Worm (Caenorhabditis elegans) whole organism, young adult: Measurements from ENCODE around the gene M18.6.

Experiments
- B0019.2 ChIP-seq: fragments of 200-800 bp; sonication (Bioruptor generic); conservative IDR thresholded peaks from 2 replicates; pipeline ENCODE4 v1.3.6; 2022; ENCODE audit warnings: missing genetic modification reagents, missing genetic modification characterization, missing compliant biosample characterization
- B0035.1 ChIP-seq: sonication (generic microtip); optimal IDR thresholded peaks from 2 replicates; lab custom pipeline; 2016; ENCODE audit warnings: missing genetic modification characterization, mild to moderate bottlenecking, missing compliant biosample characterization, missing genotype, missing genetic modification reagents
- B0336.3 ChIP-seq: fragments of 200-800 bp; sonication (Bioruptor generic); IDR thresholded peaks from 2 replicates; pipeline ENCODE4 v1.3.6; 2022; ENCODE audit warnings: missing genetic modification characterization, missing compliant biosample characterization
- C06A6.2 ChIP-seq: fragments of 200-800 bp; sonication (Bioruptor generic); conservative IDR thresholded peaks from 2 replicates; pipeline ENCODE4 v1.3.6; 2022; ENCODE audit warnings: missing genetic modification characterization, missing compliant biosample characterization
- C17E4.6 ChIP-seq: fragments of 200-800 bp; sonication (Bioruptor generic); IDR thresholded peaks from 2 replicates; pipeline ENCODE4 v1.3.6; 2022; ENCODE audit warnings: missing genetic modification reagents, missing genetic modification characterization, missing compliant biosample characterization
- F33H1.4 ChIP-seq: fragments of 200-800 bp; sonication (Bioruptor generic); IDR thresholded peaks from 2 replicates; pipeline ENCODE4 v1.3.6; 2022; ENCODE audit warnings: missing genetic modification reagents, missing genetic modification characterization, missing compliant biosample characterization
- F52B5.7 ChIP-seq: sonication (generic microtip); optimal IDR thresholded peaks from 2 replicates; lab custom pipeline; 2016; ENCODE audit warnings: mild to moderate bottlenecking, missing genetic modification characterization, missing compliant biosample characterization
- T07F8.4 ChIP-seq: sonication (generic microtip); optimal IDR thresholded peaks from 2 replicates; lab custom pipeline; 2016; ENCODE audit warnings: mild to moderate bottlenecking, missing genetic modification characterization, moderate library complexity, missing compliant biosample characterization
- Y79H2A.3 ChIP-seq: fragments of 200-800 bp; sonication (Bioruptor generic); conservative IDR thresholded peaks from 2 replicates; pipeline ENCODE4 v1.3.6; 2022; ENCODE audit warnings: missing genetic modification reagents, missing genetic modification characterization, missing compliant biosample characterization
- ZK185.1 ChIP-seq: sonication (generic microtip); optimal IDR thresholded peaks from 2 replicates; lab custom pipeline; 2016; ENCODE audit warnings: mild to moderate bottlenecking, missing genetic modification characterization, missing compliant biosample characterization; ENCODE audit not compliant: poor library complexity, severe bottlenecking
- akir-1 ChIP-seq: fragments of 200-800 bp; sonication (Bioruptor generic); optimal IDR thresholded peaks from 2 replicates; lab custom pipeline; 2018; ENCODE audit warnings: mild to moderate bottlenecking, missing genetic modification characterization, moderate library complexity, missing compliant biosample characterization
- ama-1 ChIP-seq, 3 experiments: fragments of 150-350 bp in 1 of 3; sonication (generic microtip) in 2 of 3; optimal IDR thresholded peaks; 2 replicates each; lab custom pipeline; 2014 to 2018; ENCODE audit warnings: missing biosample characterization in 2 of 3, missing genetic modification characterization in 2 of 3, missing genetic modification reagents in 2 of 3
- attf-6 ChIP-seq: fragments of 200-800 bp; sonication (Bioruptor generic); IDR thresholded peaks from 2 replicates; pipeline ENCODE4 v1.3.6; 2022; ENCODE audit warnings: missing genetic modification reagents, missing genetic modification characterization, missing compliant biosample characterization
- bed-2 ChIP-seq: fragments of 200-800 bp; sonication (Bioruptor generic); IDR thresholded peaks from 2 replicates; pipeline ENCODE4 v1.3.6; 2022; ENCODE audit warnings: missing genetic modification reagents, missing genetic modification characterization, missing compliant biosample characterization
- ccch-3 ChIP-seq: fragments of 200-800 bp; sonication (Bioruptor generic); optimal IDR thresholded peaks from 2 replicates; lab custom pipeline; 2018; ENCODE audit warnings: mild to moderate bottlenecking, missing genetic modification characterization, missing compliant biosample characterization
- ceh-100 ChIP-seq: fragments of 200-800 bp; sonication (Bioruptor generic); IDR thresholded peaks from 2 replicates; pipeline ENCODE4 v1.3.6; 2022; ENCODE audit warnings: missing genetic modification reagents, missing genetic modification characterization, missing compliant biosample characterization
- ceh-91 ChIP-seq: fragments of 200-800 bp; sonication (Bioruptor generic); IDR thresholded peaks from 2 replicates; pipeline ENCODE4 v1.3.6; 2022; ENCODE audit warnings: missing genetic modification reagents, missing genetic modification characterization, missing compliant biosample characterization
- dox-1 ChIP-seq: fragments of 200-800 bp; sonication (Bioruptor generic); IDR thresholded peaks from 2 replicates; pipeline ENCODE4 v1.3.6; 2022; ENCODE audit warnings: missing genetic modification reagents, missing genetic modification characterization, missing compliant biosample characterization
- dpff-1 ChIP-seq: sonication (generic microtip); optimal IDR thresholded peaks from 2 replicates; lab custom pipeline; 2017; ENCODE audit warnings: mild to moderate bottlenecking, missing genetic modification characterization, missing compliant biosample characterization
- efl-1 ChIP-seq: fragments of 150-350 bp; optimal IDR thresholded peaks from 2 replicates; lab custom pipeline; 2014; ENCODE audit warnings: missing biosample characterization, missing genetic modification reagents, missing genetic modification characterization
- egl-44 ChIP-seq: fragments of 200-800 bp; sonication (Bioruptor generic); IDR thresholded peaks from 2 replicates; pipeline ENCODE4 v1.3.6; 2022; ENCODE audit warnings: missing genetic modification reagents, missing genetic modification characterization, missing compliant biosample characterization
- fkh-3 ChIP-seq: sonication (generic microtip); optimal IDR thresholded peaks from 2 replicates; lab custom pipeline; 2016; ENCODE audit warnings: mild to moderate bottlenecking, missing genetic modification characterization, missing compliant biosample characterization
- gei-17 ChIP-seq: fragments of 200-800 bp; sonication (Bioruptor generic); optimal IDR thresholded peaks from 2 replicates; lab custom pipeline; 2018; ENCODE audit warnings: mild to moderate bottlenecking, missing genetic modification characterization, missing compliant biosample characterization
- him-1 ChIP-seq: sonication (generic microtip); optimal IDR thresholded peaks from 2 replicates; lab custom pipeline; 2016; ENCODE audit warnings: missing genotype, missing genetic modification reagents, missing genetic modification characterization, missing compliant biosample characterization
- hlh-26 ChIP-seq: fragments of 200-800 bp; sonication (Bioruptor generic); conservative IDR thresholded peaks from 2 replicates; pipeline ENCODE4 v1.3.6; 2022; ENCODE audit warnings: missing genetic modification reagents, missing genetic modification characterization, missing compliant biosample characterization
- hmg-1.2 ChIP-seq: fragments of 200-800 bp; sonication (Bioruptor generic); IDR thresholded peaks from 2 replicates; pipeline ENCODE4 v1.3.6; 2022; ENCODE audit warnings: missing genetic modification reagents, missing genetic modification characterization, missing compliant biosample characterization
- lin-26 ChIP-seq: fragments of 200-800 bp; sonication (Bioruptor generic); IDR thresholded peaks from 2 replicates; pipeline ENCODE4 v1.3.6; 2022; ENCODE audit warnings: missing genetic modification reagents, missing genetic modification characterization, missing compliant biosample characterization
- lin-54 ChIP-seq: fragments of 200-800 bp; sonication (Bioruptor generic); optimal IDR thresholded peaks from 2 replicates; lab custom pipeline; 2018; ENCODE audit warnings: mild to moderate bottlenecking, missing genetic modification characterization, missing compliant biosample characterization
- lsl-1 ChIP-seq: fragments of 200-800 bp; sonication (Bioruptor generic); optimal IDR thresholded peaks from 2 replicates; lab custom pipeline; 2018; ENCODE audit warnings: mild to moderate bottlenecking, missing genetic modification characterization, moderate library complexity, missing compliant biosample characterization
- madf-3 ChIP-seq: fragments of 200-800 bp; sonication (Bioruptor generic); IDR thresholded peaks from 2 replicates; pipeline ENCODE4 v1.3.6; 2022; ENCODE audit warnings: missing genetic modification reagents, missing genetic modification characterization, missing compliant biosample characterization
- madf-8 ChIP-seq: fragments of 200-800 bp; sonication (Bioruptor generic); conservative IDR thresholded peaks from 2 replicates; pipeline ENCODE4 v1.3.6; 2022; ENCODE audit warnings: missing genetic modification reagents, missing genetic modification characterization, missing compliant biosample characterization
- nfya-2 ChIP-seq: fragments of 200-800 bp; sonication (Bioruptor generic); IDR thresholded peaks from 2 replicates; pipeline ENCODE4 v1.3.6; 2022; ENCODE audit warnings: missing genetic modification reagents, missing genetic modification characterization, missing compliant biosample characterization
- nhr-80 ChIP-seq: sonication (generic microtip); optimal IDR thresholded peaks from 2 replicates; lab custom pipeline; 2016; ENCODE audit warnings: missing genetic modification characterization, missing compliant biosample characterization
- nhr-90 ChIP-seq: sonication (generic microtip); optimal IDR thresholded peaks from 2 replicates; lab custom pipeline; 2016; ENCODE audit warnings: missing genotype, mild to moderate bottlenecking, missing genetic modification characterization, missing compliant biosample characterization
- pha-4 ChIP-seq: fragments of 150-350 bp; sonication (generic microtip); optimal IDR thresholded peaks from 2 replicates; lab custom pipeline; 2014; ENCODE audit warnings: missing biosample characterization, missing genetic modification reagents, missing genetic modification characterization
- sdz-38 ChIP-seq: sonication (generic microtip); optimal IDR thresholded peaks from 2 replicates; lab custom pipeline; 2016; ENCODE audit warnings: missing genotype, missing genetic modification characterization, missing compliant biosample characterization
- snpc-4 ChIP-seq, 5 experiments: fragments of 150-350 bp in 1 of 5; sonication (generic microtip) in 4 of 5; optimal IDR thresholded peaks; 2 replicates each; lab custom pipeline; 2014 to 2018; ENCODE audit warnings: missing genetic modification characterization in 5 of 5, missing biosample characterization in 3 of 5, antibody characterized with exemption in 2 of 5, mild to moderate bottlenecking in 2 of 5, missing compliant biosample characterization in 2 of 5, missing genotype in 2 of 5, moderate library complexity in 2 of 5, missing genetic modification reagents in 1 of 5
- tbp1 ChIP-seq: fragments of 200-800 bp; sonication (Bioruptor generic); optimal IDR thresholded peaks from 2 replicates; lab custom pipeline; 2018; ENCODE audit warnings: mild to moderate bottlenecking, missing genetic modification characterization, missing compliant biosample characterization
- tlf-1 ChIP-seq: fragments of 200-800 bp; sonication (Bioruptor generic); optimal IDR thresholded peaks from 2 replicates; lab custom pipeline; 2018; ENCODE audit warnings: mild to moderate bottlenecking, missing genetic modification characterization, missing compliant biosample characterization
- unc-130 ChIP-seq: sonication (generic microtip); optimal IDR thresholded peaks from 2 replicates; lab custom pipeline; 2016; ENCODE audit warnings: missing genetic modification reagents, missing genetic modification characterization, missing compliant biosample characterization
- xnd-1 ChIP-seq: sonication (generic microtip); optimal IDR thresholded peaks from 2 replicates; lab custom pipeline; 2016; ENCODE audit warnings: missing genotype, missing genetic modification reagents, missing genetic modification characterization, missing compliant biosample characterization
- zim-3 ChIP-seq: sonication (generic microtip); optimal IDR thresholded peaks from 2 replicates; lab custom pipeline; 2017; ENCODE audit warnings: mild to moderate bottlenecking, missing genetic modification characterization, moderate library complexity, missing compliant biosample characterization
- ztf-3 ChIP-seq: fragments of 200-800 bp; sonication (Bioruptor generic); optimal IDR thresholded peaks from 2 replicates; lab custom pipeline; 2018; ENCODE audit warnings: mild to moderate bottlenecking, missing genetic modification characterization, missing compliant biosample characterization

The M18.6 gene

ce11 chrIV:12145681-12146080 lies 24.6 kb downstream of the M18.6 start, which contains the start of gene B0001.3:
TSS of gene B0001.3 (minus strand) at chrIV:12145735.
- no peak for TF ChIP-seq C06A6.2 (GFP tag; lab: Robert Waterston, UW)
- TF ChIP-seq B0019.2 (GFP tag; lab: Robert Waterston, UW): no peak
- no peak for TF ChIP-seq F52B5.7 (tag; lab: Kevin White, UChicago)
- TF ChIP-seq C17E4.6: no peak

- no peak for TF ChIP-seq B0035.1
- no peak for TF ChIP-seq nfya-2 (GFP tag; lab: Robert Waterston, UW)
- TF ChIP-seq him-1: no peak
- TF ChIP-seq gei-17: no peak
- no peak for TF ChIP-seq unc-130 (GFP tag; lab: Kevin White, UChicago)
- no peak for TF ChIP-seq Y79H2A.3
- no peak for TF ChIP-seq bed-2 (GFP tag; lab: Robert Waterston, UW)
- TF ChIP-seq ZK185.1 (tag; lab: Kevin White, UChicago): no peak
- TF ChIP-seq dox-1 (GFP tag; lab: Robert Waterston, UW): no peak
- no peak for TF ChIP-seq nhr-80 (tag; lab: Kevin White, UChicago)
- TF ChIP-seq ccch-3 (GFP tag; lab: Kevin White, UChicago): no peak
- TF ChIP-seq ceh-100 (GFP tag; lab: Robert Waterston, UW): no peak
Observed at ce11 chrIV:12149609-12150008, 28.5 kb downstream of the M18.6 start.

- no peak for TF ChIP-seq tlf-1 (GFP tag; lab: Kevin White, UChicago)
- 0 out of 2 replicates have a peak, but pooled peaks have one; percentile 17 for TF ChIP-seq hmg-1.2 (GFP tag; lab: Robert Waterston, UW)
- 0 out of 2 replicates have a peak, but pooled peaks have one; percentile 50 for TF ChIP-seq lin-26 (GFP tag; lab: Robert Waterston, UW)
Observed at ce11 chrIV:12150877-12151276, 29.8 kb downstream of the M18.6 start, which contains the start of gene B0001.2. TSS of gene B0001.2 (minus strand) at chrIV:12150977.

ce11 chrIV:12154195-12154677 lies 33.1 kb downstream of the M18.6 start, which contains the start of gene B0001.7:
TSS of gene B0001.7 (minus strand) at chrIV:12154245.
- TF ChIP-seq snpc-4 (GFP tag; optimal IDR thresholded peaks at IDR 0.05; lab: Kevin White, UChicago): no peak
- peak in 1 of 4 experiments; percentile 36 for TF ChIP-seq snpc-4 (tag; optimal IDR thresholded peaks at IDR 0.05; lab: Kevin White, UChicago)
- peak; percentile 86 for TF ChIP-seq F33H1.4 (GFP tag; lab: Robert Waterston, UW)
- no peak for TF ChIP-seq sdz-38 (tag; lab: Kevin White, UChicago)
- TF ChIP-seq lin-54 (GFP tag; lab: Kevin White, UChicago): peak; percentile 66
- no peak for TF ChIP-seq madf-3 (GFP tag; lab: Robert Waterston, UW)
- peak; percentile 83 for TF ChIP-seq xnd-1 (tag; lab: Kevin White, UChicago)
- TF ChIP-seq efl-1 (GFP tag; lab: Kevin White, UChicago): peak; percentile 69
- TF ChIP-seq egl-44: no peak
- no peak for TF ChIP-seq zim-3 (tag; lab: Kevin White, UChicago)
- no peak for TF ChIP-seq ztf-3 (GFP tag; lab: Kevin White, UChicago)
- TF ChIP-seq akir-1 (GFP tag; lab: Kevin White, UChicago): no peak
- no peak for TF ChIP-seq B0336.3 (GFP tag; lab: Robert Waterston, UW)
- no peak for TF ChIP-seq ama-1 (optimal IDR thresholded peaks at IDR 0.05; lab: Kevin White, UChicago)
- no peak for TF ChIP-seq ama-1 (GFP tag; optimal IDR thresholded peaks at IDR 0.05; lab: Kevin White, UChicago)
- peak; percentile 65; the same call in 1 of the 2 replicates for TF ChIP-seq ceh-91
- TF ChIP-seq hlh-26 (GFP tag; lab: Robert Waterston, UW): no peak
- TF ChIP-seq dpff-1: no peak
- TF ChIP-seq lsl-1 (GFP tag; lab: Kevin White, UChicago): peak; percentile 90
- TF ChIP-seq tbp1 (GFP tag; lab: Kevin White, UChicago): peak; percentile 22
- no peak for TF ChIP-seq pha-4
- no peak for TF ChIP-seq attf-6 (GFP tag; lab: Robert Waterston, UW)
- no peak for TF ChIP-seq fkh-3 (tag; lab: Kevin White, UChicago)
- TF ChIP-seq T07F8.4 (tag; lab: Kevin White, UChicago): no peak
- peak; percentile 76 for TF ChIP-seq madf-8 (GFP tag; lab: Robert Waterston, UW)
- no peak for TF ChIP-seq ceh-100 (GFP tag; lab: Robert Waterston, UW)
- TF ChIP-seq nhr-90 (tag; lab: Kevin White, UChicago): no peak
